Worm (Caenorhabditis elegans) whole organism, L4/young adult: ENCODE data around the gene C17F4.8.

Source experiments
- W03F9.2 ChIP-seq: fragments of 150-350 bp; optimal IDR thresholded peaks from 2 replicates; lab custom pipeline; 2014; ENCODE audit warnings: missing biosample characterization, missing genetic modification characterization
- dao-5 ChIP-seq: sonication (generic microtip); optimal IDR thresholded peaks from 2 replicates; lab custom pipeline; 2016; ENCODE audit warnings: missing genotype, missing genetic modification characterization, moderate library complexity, missing compliant biosample characterization
- him-1 ChIP-seq: sonication (generic microtip); optimal IDR thresholded peaks from 2 replicates; lab custom pipeline; 2016; ENCODE audit warnings: missing genotype, missing genetic modification reagents, missing genetic modification characterization, missing compliant biosample characterization

DNA sequence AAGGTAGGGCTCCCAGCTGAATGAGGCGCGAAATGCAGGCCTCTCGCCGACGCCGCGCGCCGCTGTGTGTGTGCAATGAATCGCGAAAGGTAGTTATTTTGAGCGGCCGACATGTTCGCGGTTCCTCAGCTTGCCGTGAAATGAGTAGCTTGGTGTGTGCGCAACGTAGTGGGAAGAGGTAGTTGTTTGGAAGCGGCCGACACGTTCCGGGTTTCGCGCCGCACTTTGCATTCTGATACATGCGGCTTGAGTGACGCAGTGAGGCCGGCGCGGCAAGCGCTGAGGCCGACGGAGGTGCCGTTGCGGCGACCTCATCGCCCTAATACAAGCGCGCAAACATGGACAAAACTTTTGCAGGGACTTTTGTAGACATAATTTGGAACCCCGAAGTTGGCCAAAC is 38.9 kb downstream of the C17F4.8 start:
- no peak for TF ChIP-seq W03F9.2
- TF ChIP-seq dao-5: no peak
- no peak for TF ChIP-seq him-1
